Worm (Caenorhabditis elegans): Measurements from ENCODE around the gene dur-1.

ce11 chrIV:9963945-9964344 lies 35.9 kb upstream of the dur-1 start, which contains the start of gene T13H10.2:
- TF ChIP-seq pha-4 (tag; optimal IDR thresholded peaks at IDR 0.05) (no peak), lsy-2 (tag; optimal IDR thresholded peaks at IDR 0.05) (no peak), blmp-1 (tag; optimal IDR thresholded peaks at IDR 0.05) (no peak), unc-62 (GFP tag; optimal IDR thresholded peaks at IDR 0.05) (no peak), lin-13 (tag; optimal IDR thresholded peaks at IDR 0.05) (no peak), ces-1 (GFP tag; optimal IDR thresholded peaks at IDR 0.05) (no peak), sem-2 (GFP tag; optimal IDR thresholded peaks at IDR 0.05) (no peak)

All from whole organism, mixed stage, embryonic.